Worm (Caenorhabditis elegans) whole organism, L1 larva: Measurements from ENCODE around the gene T24B8.3.
A peak's percentile ranks its signal among the peaks of the same experiment; 100 is the strongest.

Source experiments
- C04F5.9 ChIP-seq: sonication (generic microtip); optimal IDR thresholded peaks from 2 replicates; lab custom pipeline; 2016; ENCODE audit warnings: missing genetic modification characterization, missing compliant biosample characterization
- C34B4.2 ChIP-seq: sonication (generic microtip); optimal IDR thresholded peaks from 2 replicates; lab custom pipeline; 2017; ENCODE audit warnings: mild to moderate bottlenecking, missing genetic modification characterization, missing compliant biosample characterization
- F16B12.6 ChIP-seq: fragments of 150-350 bp; optimal IDR thresholded peaks from 2 replicates; lab custom pipeline; 2014; ENCODE audit warnings: missing biosample characterization, missing genetic modification characterization
- alr-1 ChIP-seq: fragments of 200-800 bp; sonication (Bioruptor generic); optimal IDR thresholded peaks from 2 replicates; lab custom pipeline; 2018; ENCODE audit warnings: borderline replicate concordance, mild to moderate bottlenecking, missing genetic modification characterization, missing compliant biosample characterization
- aly-2 ChIP-seq: fragments of 150-350 bp; optimal IDR thresholded peaks from 2 replicates; lab custom pipeline; 2014; ENCODE audit warnings: missing biosample characterization, missing genetic modification characterization
- ama-1 ChIP-seq: fragments of 150-350 bp; optimal IDR thresholded peaks from 2 replicates; lab custom pipeline; 2014
- ceh-63 ChIP-seq: fragments of 200-800 bp; sonication (Bioruptor generic); optimal IDR thresholded peaks from 2 replicates; lab custom pipeline; 2018; ENCODE audit warnings: mild to moderate bottlenecking, missing genetic modification characterization, missing compliant biosample characterization
- ceh-82 ChIP-seq, 3 experiments: fragments of 150-350 bp in 1 of 3; sonication (generic microtip) in 2 of 3; optimal IDR thresholded peaks; 2 replicates each; lab custom pipeline; 2014 to 2017; ENCODE audit warnings: missing biosample characterization in 3 of 3, missing genetic modification characterization in 3 of 3
- ceh-88 ChIP-seq: fragments of 200-800 bp; sonication (Bioruptor generic); IDR thresholded peaks from 2 replicates; pipeline ENCODE4 v1.3.6; 2022; ENCODE audit warnings: missing genetic modification characterization, missing compliant biosample characterization
- ceh-90 ChIP-seq: sonication (generic microtip); optimal IDR thresholded peaks from 2 replicates; lab custom pipeline; 2016; ENCODE audit warnings: missing genetic modification characterization, missing compliant biosample characterization
- efl-1 ChIP-seq, 4 experiments: fragments of 150-350 bp; optimal IDR thresholded peaks in 3 of 4; peaks in 1 of 4; 1 replicate in 1 of 4; 2 replicates in 3 of 4; lab custom pipeline; 2014; ENCODE audit warnings: missing biosample characterization in 2 of 4, missing genetic modification characterization in 2 of 4, missing genetic modification reagents in 2 of 4
- egl-27 ChIP-seq, 2 experiments: fragments of 150-350 bp in 1 of 2; sonication (generic microtip); optimal IDR thresholded peaks; 3 replicates each; lab custom pipeline; 2017 to 2018; ENCODE audit warnings: missing biosample characterization in 2 of 2, missing genetic modification characterization in 2 of 2, missing genetic modification reagents in 2 of 2
- elt-2 ChIP-seq: sonication (generic microtip); optimal IDR thresholded peaks from 2 replicates; lab custom pipeline; 2016; ENCODE audit warnings: missing genetic modification characterization, mild to moderate bottlenecking, inconsistent platforms, missing compliant biosample characterization, missing genetic modification reagents
- elt-3 ChIP-seq, 6 experiments: fragments of 150-350 bp in 1 of 6; sonication (generic microtip); optimal IDR thresholded peaks; 2 replicates each; lab custom pipeline; 2017 to 2018; ENCODE audit warnings: missing biosample characterization in 6 of 6, missing genetic modification characterization in 6 of 6, inconsistent platforms in 1 of 6
- fkh-10 ChIP-seq: sonication (generic microtip); optimal IDR thresholded peaks from 2 replicates; lab custom pipeline; 2017; ENCODE audit warnings: missing biosample characterization, missing genetic modification reagents, missing genetic modification characterization
- fkh-4 ChIP-seq: sonication (generic microtip); optimal IDR thresholded peaks from 2 replicates; lab custom pipeline; 2016; ENCODE audit warnings: missing compliant biosample characterization, missing genetic modification characterization, borderline replicate concordance
- fkh-8 ChIP-seq: sonication (generic microtip); optimal IDR thresholded peaks from 2 replicates; lab custom pipeline; 2016; ENCODE audit warnings: mild to moderate bottlenecking, missing genetic modification characterization, missing compliant biosample characterization
- grh-1 ChIP-seq: fragments of 200-800 bp; sonication (Bioruptor generic); IDR thresholded peaks from 2 replicates; pipeline ENCODE4 v1.3.6; 2022; ENCODE audit warnings: missing genetic modification reagents, missing genetic modification characterization, missing compliant biosample characterization
- hlh-17 ChIP-seq: fragments of 200-800 bp; sonication (Bioruptor generic); optimal IDR thresholded peaks from 2 replicates; lab custom pipeline; 2018; ENCODE audit warnings: missing genetic modification characterization, mild to moderate bottlenecking, missing compliant biosample characterization, moderate library complexity, borderline replicate concordance
- hlh-4 ChIP-seq: sonication (generic microtip); optimal IDR thresholded peaks from 2 replicates; lab custom pipeline; 2016; ENCODE audit warnings: mild to moderate bottlenecking, missing genetic modification characterization, missing compliant biosample characterization
- isw-1 ChIP-seq: fragments of 200-800 bp; sonication (Bioruptor generic); IDR thresholded peaks from 2 replicates; pipeline ENCODE4 v1.3.6; 2022; ENCODE audit warnings: missing genetic modification characterization, missing compliant biosample characterization
- lir-3 ChIP-seq: sonication (generic microtip); optimal IDR thresholded peaks from 2 replicates; lab custom pipeline; 2016; ENCODE audit warnings: mild to moderate bottlenecking, missing genetic modification characterization, moderate library complexity, missing compliant biosample characterization; ENCODE audit not compliant: poor library complexity
- lsy-2 ChIP-seq, 2 experiments: fragments of 150-350 bp; optimal IDR thresholded peaks; 2 replicates each; lab custom pipeline; 2014; ENCODE audit warnings: missing biosample characterization in 2 of 2, missing genetic modification characterization in 2 of 2
- mab-9 ChIP-seq: fragments of 200-800 bp; sonication (Bioruptor generic); IDR thresholded peaks from 2 replicates; pipeline ENCODE4 v1.3.6; 2022; ENCODE audit warnings: missing genetic modification reagents, missing genetic modification characterization, missing compliant biosample characterization
- mdl-1 ChIP-seq, 2 experiments: fragments of 150-350 bp; optimal IDR thresholded peaks; 2 replicates each; lab custom pipeline; 2014 to 2017; ENCODE audit warnings: missing biosample characterization in 2 of 2, missing genetic modification characterization in 2 of 2, inconsistent platforms in 1 of 2
- nhr-11 ChIP-seq: fragments of 150-350 bp; optimal IDR thresholded peaks from 2 replicates; lab custom pipeline; 2014; ENCODE audit warnings: missing biosample characterization, missing genetic modification characterization
- nhr-19 ChIP-seq: fragments of 200-800 bp; sonication (Bioruptor generic); conservative IDR thresholded peaks from 2 replicates; pipeline ENCODE4 v1.3.6; 2022; ENCODE audit warnings: missing genetic modification characterization, missing compliant biosample characterization
- nhr-237 ChIP-seq: fragments of 150-350 bp; optimal IDR thresholded peaks from 2 replicates; lab custom pipeline; 2014; ENCODE audit warnings: missing biosample characterization, missing genetic modification characterization
- nhr-71 ChIP-seq: sonication (generic microtip); optimal IDR thresholded peaks from 2 replicates; lab custom pipeline; 2016; ENCODE audit warnings: mild to moderate bottlenecking, missing genetic modification characterization, moderate library complexity, missing compliant biosample characterization
- nhr-84 ChIP-seq: sonication (generic microtip); optimal IDR thresholded peaks from 2 replicates; lab custom pipeline; 2017; ENCODE audit warnings: missing biosample characterization, missing genetic modification characterization
- nhr-85 ChIP-seq: sonication (generic microtip); peaks from one replicate; lab custom pipeline; 2016; ENCODE audit warnings: missing genetic modification characterization, inconsistent platforms, missing compliant biosample characterization
- pag-3 ChIP-seq: sonication (generic microtip); optimal IDR thresholded peaks from 2 replicates; lab custom pipeline; 2017; ENCODE audit warnings: missing genetic modification characterization, mild to moderate bottlenecking, missing compliant biosample characterization, antibody characterized with exemption, borderline replicate concordance; ENCODE audit not compliant: insufficient read depth
- pqm-1 ChIP-seq: sonication (generic microtip); optimal IDR thresholded peaks from 3 replicates; lab custom pipeline; 2017; ENCODE audit warnings: missing biosample characterization, missing genetic modification characterization
- rnt-1 ChIP-seq: sonication (generic microtip); optimal IDR thresholded peaks from 2 replicates; lab custom pipeline; 2016; ENCODE audit warnings: mild to moderate bottlenecking, missing genetic modification characterization, moderate library complexity, missing compliant biosample characterization
- skn-1 ChIP-seq: fragments of 150-350 bp; optimal IDR thresholded peaks from 2 replicates; lab custom pipeline; 2014; ENCODE audit warnings: missing biosample characterization, missing genetic modification characterization
- snu-23 ChIP-seq: sonication (generic microtip); optimal IDR thresholded peaks from 2 replicates; lab custom pipeline; 2016; ENCODE audit warnings: missing genetic modification characterization, missing compliant biosample characterization
- sox-4 ChIP-seq: sonication (generic microtip); optimal IDR thresholded peaks from 2 replicates; lab custom pipeline; 2016; ENCODE audit warnings: missing genetic modification characterization, missing compliant biosample characterization
- sptf-1 ChIP-seq: fragments of 150-350 bp; optimal IDR thresholded peaks from 2 replicates; lab custom pipeline; 2014; ENCODE audit warnings: missing biosample characterization, missing genetic modification characterization
- swsn-7 ChIP-seq: sonication (generic microtip); optimal IDR thresholded peaks from 2 replicates; lab custom pipeline; 2016; ENCODE audit warnings: missing genetic modification characterization, missing compliant biosample characterization
- tlp-1 ChIP-seq: fragments of 150-350 bp; optimal IDR thresholded peaks from 2 replicates; lab custom pipeline; 2014; ENCODE audit warnings: missing biosample characterization, missing genetic modification characterization
- unc-62 ChIP-seq: fragments of 150-350 bp; optimal IDR thresholded peaks from 2 replicates; lab custom pipeline; 2014; ENCODE audit warnings: missing biosample characterization, missing genetic modification reagents, missing genetic modification characterization
- unc-86 ChIP-seq: sonication (generic microtip); optimal IDR thresholded peaks from 2 replicates; lab custom pipeline; 2016; ENCODE audit warnings: missing genetic modification characterization, missing compliant biosample characterization
- unc-98 ChIP-seq: fragments of 200-800 bp; sonication (Bioruptor generic); IDR thresholded peaks from 2 replicates; pipeline ENCODE4 v1.3.6; 2022; ENCODE audit warnings: missing genetic modification characterization, missing compliant biosample characterization
- vab-15 ChIP-seq: sonication (generic microtip); optimal IDR thresholded peaks from 2 replicates; lab custom pipeline; 2017; ENCODE audit warnings: missing genotype, mild to moderate bottlenecking, missing genetic modification characterization, missing compliant biosample characterization
- xbp-1 ChIP-seq: sonication (generic microtip); optimal IDR thresholded peaks from 2 replicates; lab custom pipeline; 2016; ENCODE audit warnings: missing genetic modification characterization, missing compliant biosample characterization
- ztf-11 ChIP-seq, 2 experiments: sonication (generic microtip); optimal IDR thresholded peaks; 2 replicates each; lab custom pipeline; 2016 to 2017; ENCODE audit warnings: missing genetic modification characterization in 2 of 2, missing biosample characterization in 1 of 2, missing compliant biosample characterization in 1 of 2

T24B8.3 gene

DNA sequence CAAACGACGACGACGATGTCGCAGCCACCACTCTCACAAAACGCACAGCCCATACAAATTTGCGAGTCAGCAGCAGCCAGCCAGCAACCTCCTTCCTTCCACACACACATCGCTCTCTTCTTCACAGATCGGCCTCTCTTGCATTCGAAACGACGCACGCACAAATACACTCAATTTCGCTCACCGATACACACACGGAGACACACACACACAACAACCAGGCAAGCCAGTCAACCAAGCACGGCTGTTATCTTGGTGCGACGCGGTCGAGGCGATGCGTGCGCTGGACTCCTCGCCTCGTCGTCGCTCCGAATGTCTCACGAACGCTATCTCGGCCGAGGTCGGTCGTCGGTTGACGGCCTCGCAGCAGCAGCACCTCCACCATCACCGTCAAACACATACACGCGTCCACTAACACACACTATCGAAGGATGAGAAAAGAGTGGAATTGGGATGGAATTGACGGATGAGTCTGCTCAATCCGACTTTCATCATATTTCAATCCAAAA, 551 bp downstream of the T24B8.3 start (continued):
- TF ChIP-seq sptf-1 (tag; lab: Kevin White, UChicago) (no peak), nhr-11 (no peak), hlh-17 (GFP tag; lab: Kevin White, UChicago) (no peak), ceh-82 (tag; optimal IDR thresholded peaks at IDR 0.05; lab: Kevin White, UChicago) (peak; percentile 70 to 97 (median 76)), unc-62 (GFP tag; lab: Kevin White, UChicago) (no peak), nhr-71 (peak; percentile 93)

DNA sequence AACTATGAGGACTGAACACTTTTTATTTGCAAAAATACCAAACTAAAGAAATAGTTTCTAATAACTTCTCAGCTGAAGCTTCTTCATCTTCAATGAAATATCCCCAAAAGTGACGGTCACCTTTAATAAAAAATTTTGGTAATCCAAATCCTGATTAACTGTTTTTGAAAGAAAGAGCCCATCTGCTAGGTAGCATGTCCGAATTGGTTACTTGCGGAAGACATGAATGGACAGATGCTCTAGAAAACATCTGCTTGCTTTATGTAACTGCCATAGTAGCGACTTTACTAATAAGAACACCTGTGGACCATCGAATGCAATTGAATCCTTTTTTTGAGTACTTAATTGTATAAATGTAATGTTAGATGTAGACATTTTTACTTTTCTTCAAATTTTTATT, 1.9 kb downstream of the T24B8.3 start:
- TF ChIP-seq ama-1, result no peak
- TF ChIP-seq aly-2 (tag; lab: Kevin White, UChicago), result no peak
- TF ChIP-seq isw-1 (GFP tag; lab: Robert Waterston, UW), result no peak
- no peak for TF ChIP-seq lir-3 (tag; lab: Kevin White, UChicago)
- no peak for TF ChIP-seq nhr-19 (GFP tag; lab: Robert Waterston, UW)
- TF ChIP-seq lsy-2 (tag; optimal IDR thresholded peaks at IDR 0.05; lab: Kevin White, UChicago), result peak; percentile 3 to 7
- TF ChIP-seq, all 84 proteins: peak for 1

DNA sequence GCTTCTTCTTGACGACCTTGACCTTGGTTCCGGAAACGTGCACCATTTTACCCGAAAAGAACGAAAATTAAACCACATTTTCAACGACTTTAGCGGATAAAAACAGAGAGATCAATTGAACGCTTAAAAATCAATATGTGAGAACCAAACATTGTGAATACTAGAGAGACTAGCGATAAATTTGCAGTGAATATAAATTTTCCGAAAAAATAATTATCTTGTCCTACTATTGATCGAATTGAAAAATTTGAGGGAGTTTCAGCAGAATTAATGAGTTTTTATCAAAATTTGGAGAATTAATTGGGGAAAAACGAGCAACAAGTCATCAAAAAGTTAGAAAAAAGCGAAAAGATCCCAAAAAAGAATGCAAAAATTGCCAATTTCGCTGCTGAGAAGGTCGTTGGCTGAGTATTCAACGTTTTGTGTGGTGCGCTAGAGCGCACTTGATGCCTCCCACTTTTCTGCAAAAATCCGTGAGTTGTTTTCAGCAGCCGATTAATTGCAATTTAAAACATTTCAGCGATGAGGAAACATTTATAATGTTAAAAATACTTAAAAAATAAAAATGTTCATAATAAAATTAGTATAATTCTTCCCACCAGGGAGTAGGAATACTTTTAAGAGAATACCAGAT, 3.8 kb downstream of the T24B8.3 start, which contains the start of gene rpl-32:
rpl-32 (minus strand) TSS at position 51 of the 634 bp plus-strand sequence.
- TF ChIP-seq hlh-4 (tag; lab: Kevin White, UChicago) (no peak), nhr-85 (tag; lab: Kevin White, UChicago) (peak; percentile 88), xbp-1 (peak; percentile 78), nhr-11 (no peak), ceh-88 (GFP tag; lab: Robert Waterston, UW) (peak; percentile 29; the same call in 1 of the 2 replicates), lsy-2 (tag; optimal IDR thresholded peaks at IDR 0.05; lab: Kevin White, UChicago) (peak; percentile 78 to 92), C34B4.2 (tag; lab: Kevin White, UChicago) (no peak), elt-3 (tag; optimal IDR thresholded peaks at IDR 0.05; lab: Kevin White, UChicago) (peak in 3 of 6 experiments; percentile 0 to 89 (median 55)), fkh-4 (tag; lab: Kevin White, UChicago) (peak; percentile 12), grh-1 (GFP tag; lab: Robert Waterston, UW) (no peak), skn-1 (tag; lab: Kevin White, UChicago) (peak; percentile 89), ceh-82 (tag; optimal IDR thresholded peaks at IDR 0.05; lab: Kevin White, UChicago) (peak in 2 of 3 experiments; percentile 64 to 88), mdl-1 (tag; optimal IDR thresholded peaks at IDR 0.05; lab: Kevin White, UChicago) (peak in 1 of 2 experiments; percentile 69), pqm-1 (no peak), nhr-19 (GFP tag; lab: Robert Waterston, UW) (peak; percentile 65), mab-9 (GFP tag; lab: Robert Waterston, UW) (no peak), swsn-7 (tag; lab: Kevin White, UChicago) (peak; percentile 67), unc-86 (tag; lab: Kevin White, UChicago) (peak; percentile 42), ceh-90 (tag; lab: Kevin White, UChicago) (no peak), nhr-237 (tag; lab: Kevin White, UChicago) (peak; percentile 14), C04F5.9 (tag; lab: Kevin White, UChicago) (no peak), pag-3 (tag; lab: Kevin White, UChicago) (no peak), tlp-1 (tag; lab: Kevin White, UChicago) (no peak), egl-27 (tag; optimal IDR thresholded peaks at IDR 0.05; lab: Kevin White, UChicago) (no peak), snu-23 (GFP tag; lab: Kevin White, UChicago) (peak; percentile 82), nhr-71 (peak; percentile 82), vab-15 (tag; lab: Kevin White, UChicago) (peak; percentile 64), nhr-84 (no peak), isw-1 (GFP tag; lab: Robert Waterston, UW) (peak; percentile 69), fkh-8 (tag; lab: Kevin White, UChicago) (peak; percentile 81), ceh-63 (GFP tag; lab: Kevin White, UChicago) (no peak), elt-2 (no peak), alr-1 (tag; lab: Kevin White, UChicago) (no peak), unc-98 (GFP tag; lab: Robert Waterston, UW) (no peak), ztf-11 (tag; optimal IDR thresholded peaks at IDR 0.05; lab: Kevin White, UChicago) (peak in 1 of 2 experiments; percentile 39), sox-4 (tag; lab: Kevin White, UChicago) (no peak), rnt-1 (tag; lab: Kevin White, UChicago) (peak; percentile 78), F16B12.6 (tag; lab: Kevin White, UChicago) (peak; percentile 83), fkh-10 (GFP tag; lab: Kevin White, UChicago) (peak; percentile 19), efl-1 (optimal IDR thresholded peaks at IDR 0.05; lab: Kevin White, UChicago) (peak; percentile 74 to 80), efl-1 (GFP tag; optimal IDR thresholded peaks at IDR 0.05 in 1 of 2; lab: Kevin White, UChicago) (peak; percentile 74 to 97)
